Worm (Caenorhabditis elegans) whole organism, late embryonic: ENCODE data around the gene K09D9.9.

ENCODE experiments used
- ceh-31 ChIP-seq: sonication (generic microtip); optimal IDR thresholded peaks from 2 replicates; lab custom pipeline; 2016; ENCODE audit warnings: missing genetic modification characterization, missing compliant biosample characterization
- dmd-4 ChIP-seq: sonication (generic microtip); optimal IDR thresholded peaks from 2 replicates; lab custom pipeline; 2016; ENCODE audit warnings: borderline replicate concordance, missing genetic modification characterization, missing compliant biosample characterization
- elt-2 ChIP-seq: sonication (generic microtip); optimal IDR thresholded peaks from 2 replicates; lab custom pipeline; 2016; ENCODE audit warnings: missing genetic modification reagents, missing genetic modification characterization, missing compliant biosample characterization
- hlh-13 ChIP-seq: fragments of 200-800 bp; sonication (Bioruptor generic); optimal IDR thresholded peaks from 2 replicates; lab custom pipeline; 2018; ENCODE audit warnings: mild to moderate bottlenecking, missing genetic modification characterization, missing compliant biosample characterization
- hlh-6 ChIP-seq: sonication (generic microtip); optimal IDR thresholded peaks from 2 replicates; lab custom pipeline; 2016; ENCODE audit warnings: missing genotype, missing genetic modification characterization, missing compliant biosample characterization
- mec-3 ChIP-seq: sonication (generic microtip); optimal IDR thresholded peaks from 2 replicates; lab custom pipeline; 2016; ENCODE audit warnings: borderline replicate concordance, missing genetic modification characterization, missing compliant biosample characterization
- nfya-1 ChIP-seq: sonication (generic microtip); optimal IDR thresholded peaks from 2 replicates; lab custom pipeline; 2017; ENCODE audit warnings: missing genetic modification characterization, mild to moderate bottlenecking, missing compliant biosample characterization, antibody characterized with exemption, moderate library complexity
- nhr-11 ChIP-seq: fragments of 150-350 bp; optimal IDR thresholded peaks from 2 replicates; lab custom pipeline; 2014; ENCODE audit warnings: missing biosample characterization, missing genetic modification characterization
- pat-9 ChIP-seq: fragments of 200-800 bp; sonication (Bioruptor generic); optimal IDR thresholded peaks from 2 replicates; lab custom pipeline; 2018; ENCODE audit warnings: mild to moderate bottlenecking, missing genetic modification characterization, moderate library complexity, missing compliant biosample characterization
- pha-4 ChIP-seq: fragments of 150-350 bp; optimal IDR thresholded peaks from 2 replicates; lab custom pipeline; 2018; ENCODE audit warnings: missing biosample characterization, missing genetic modification reagents, missing genetic modification characterization
- pros-1 ChIP-seq: fragments of 150-350 bp; optimal IDR thresholded peaks from 2 replicates; lab custom pipeline; 2014; ENCODE audit warnings: missing biosample characterization, missing genetic modification reagents, missing genetic modification characterization
- unc-42 ChIP-seq: sonication (generic microtip); optimal IDR thresholded peaks from 2 replicates; lab custom pipeline; 2016; ENCODE audit warnings: missing genotype, missing genetic modification characterization, missing compliant biosample characterization

DNA sequence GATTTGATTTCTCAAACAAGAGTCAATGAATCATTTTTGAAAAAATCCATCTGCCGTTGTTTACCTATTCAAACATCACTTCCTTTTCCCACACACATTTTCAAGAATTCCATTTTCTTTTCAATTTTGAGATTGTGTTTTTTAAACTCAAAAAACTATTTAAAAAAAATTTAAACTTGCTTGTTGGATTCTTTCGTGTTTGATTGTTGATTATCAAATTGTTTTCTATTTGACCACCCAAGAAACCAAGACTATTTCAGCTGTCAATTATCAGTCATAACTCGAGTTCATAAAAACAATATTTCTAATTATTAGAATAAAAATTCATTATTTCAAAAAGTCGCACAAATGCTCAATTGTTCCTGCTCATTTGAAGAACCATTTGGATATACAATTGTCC lies 11.3 kb upstream of the K09D9.9 start, which contains the start of gene srh-8:
- no peak for TF ChIP-seq hlh-6 (tag; lab: Kevin White, UChicago)
- TF ChIP-seq dmd-4 (tag; lab: Kevin White, UChicago), result no peak
- TF ChIP-seq pha-4, result no peak
- TF ChIP-seq ceh-31, result no peak
- TF ChIP-seq elt-2 (tag; lab: Kevin White, UChicago), result no peak
- no peak for TF ChIP-seq nfya-1 (tag; lab: Kevin White, UChicago)
- TF ChIP-seq mec-3 (tag; lab: Kevin White, UChicago), result no peak
- no peak for TF ChIP-seq hlh-13 (GFP tag; lab: Kevin White, UChicago)
- no peak for TF ChIP-seq nhr-11 (tag; lab: Kevin White, UChicago)
- no peak for TF ChIP-seq unc-42 (tag; lab: Kevin White, UChicago)
- TF ChIP-seq pat-9 (tag; lab: Kevin White, UChicago), result no peak
- no peak for TF ChIP-seq pros-1 (tag; lab: Kevin White, UChicago)
